Fruit fly (Drosophila melanogaster) whole organism, embryonic: ENCODE measurements around the gene meep.
A peak's percentile ranks its signal among the peaks of the same experiment; 100 is the strongest.

Experiments
- Atf6 ChIP-seq: fragments of 200-800 bp; sonication (Bioruptor generic); IDR thresholded peaks from 2 replicates; pipeline ENCODE4 v1.3.6; 2022; ENCODE audit warnings: missing biosample characterization, missing genetic modification characterization
- Blimp-1 ChIP-seq: fragments of 200-800 bp; sonication (Bioruptor generic); optimal IDR thresholded peaks from 3 replicates; lab custom pipeline; 2018; ENCODE audit warnings: missing biosample characterization, missing genetic modification characterization, mild to moderate bottlenecking, moderate library complexity, missing genetic modification reagents
- CG10366 ChIP-seq: fragments of 200-800 bp; sonication (Bioruptor generic); IDR thresholded peaks from 2 replicates; pipeline ENCODE4 v1.3.6; 2022; ENCODE audit warnings: missing biosample characterization, missing genetic modification characterization
- CG14014 ChIP-seq: fragments of 200-800 bp; sonication (Bioruptor generic); IDR thresholded peaks from 2 replicates; pipeline ENCODE4 v1.3.6; 2022; ENCODE audit warnings: missing biosample characterization, missing genetic modification characterization
- CG15601 ChIP-seq: fragments of 200-800 bp; sonication (Bioruptor generic); optimal IDR thresholded peaks from 3 replicates; lab custom pipeline; 2019; ENCODE audit warnings: missing biosample characterization, mild to moderate bottlenecking, missing genetic modification characterization, moderate library complexity
- CG3065 ChIP-seq: fragments of 200-800 bp; sonication (Bioruptor generic); optimal IDR thresholded peaks from 2 replicates; lab custom pipeline; 2016; ENCODE audit warnings: missing biosample characterization, missing genetic modification characterization
- CG31388 ChIP-seq: fragments of 200-800 bp; sonication (Bioruptor generic); optimal IDR thresholded peaks from 2 replicates; lab custom pipeline; 2016; ENCODE audit warnings: missing biosample characterization, missing genetic modification characterization
- CG32532 ChIP-seq: fragments of 200-800 bp; sonication (Bioruptor generic); IDR thresholded peaks from 2 replicates; pipeline ENCODE4 v1.3.6; 2022; ENCODE audit warnings: missing biosample characterization, missing genetic modification characterization
- CG3847 ChIP-seq: fragments of 200-800 bp; sonication (Bioruptor generic); IDR thresholded peaks from 2 replicates; pipeline ENCODE4 v1.3.6; 2022; ENCODE audit warnings: missing biosample characterization, missing genetic modification characterization
- CG4424 ChIP-seq: fragments of 200-800 bp; sonication (Bioruptor generic); optimal IDR thresholded peaks from 3 replicates; lab custom pipeline; 2016; ENCODE audit warnings: missing biosample characterization, missing genetic modification characterization
- CG4820 ChIP-seq: fragments of 200-800 bp; sonication (Bioruptor generic); optimal IDR thresholded peaks from 3 replicates; lab custom pipeline; 2016; ENCODE audit warnings: missing biosample characterization, missing genetic modification characterization
- CG5180 ChIP-seq: fragments of 200-800 bp; sonication (Bioruptor generic); optimal IDR thresholded peaks from 3 replicates; lab custom pipeline; 2017; ENCODE audit warnings: missing biosample characterization, missing genetic modification characterization, mild to moderate bottlenecking, moderate library complexity, missing genetic modification reagents
- CG6689 ChIP-seq: fragments of 200-800 bp; sonication (Bioruptor generic); IDR thresholded peaks from 2 replicates; pipeline ENCODE4 v1.3.6; 2022; ENCODE audit warnings: missing biosample characterization, missing genetic modification characterization
- CG8359 ChIP-seq: fragments of 200-800 bp; sonication (Bioruptor generic); optimal IDR thresholded peaks from 2 replicates; lab custom pipeline; 2017; ENCODE audit warnings: missing biosample characterization, mild to moderate bottlenecking, missing genetic modification characterization, borderline replicate concordance
- E2f1 ChIP-seq: fragments of 200-800 bp; sonication (Bioruptor generic); IDR thresholded peaks from 2 replicates; pipeline ENCODE4 v1.3.6; 2022; ENCODE audit warnings: missing biosample characterization, missing genetic modification characterization
- Fer2 ChIP-seq: fragments of 200-800 bp; sonication (Bioruptor generic); optimal IDR thresholded peaks from 2 replicates; lab custom pipeline; 2018; ENCODE audit warnings: missing biosample characterization, mild to moderate bottlenecking, missing genetic modification characterization, moderate library complexity
- Hmx ChIP-seq: fragments of 200-800 bp; sonication (Bioruptor generic); optimal IDR thresholded peaks from 2 replicates; lab custom pipeline; 2016; ENCODE audit warnings: missing biosample characterization, missing genetic modification characterization
- Kr ChIP-seq: fragments of 200-800 bp; sonication (Bioruptor generic); optimal IDR thresholded peaks from 2 replicates; lab custom pipeline; 2017; ENCODE audit warnings: missing biosample characterization, mild to moderate bottlenecking, missing genetic modification characterization
- Meics ChIP-seq: fragments of 200-800 bp; sonication (Bioruptor generic); optimal IDR thresholded peaks from 2 replicates; lab custom pipeline; 2017; ENCODE audit warnings: missing biosample characterization, mild to moderate bottlenecking, missing genetic modification characterization
- Mes4 ChIP-seq: fragments of 200-800 bp; sonication (Bioruptor generic); optimal IDR thresholded peaks from 2 replicates; lab custom pipeline; 2016; ENCODE audit warnings: missing biosample characterization, missing genetic modification characterization
- Nf-YB ChIP-seq: fragments of 200-800 bp; sonication (Bioruptor generic); optimal IDR thresholded peaks from 3 replicates; lab custom pipeline; 2019; ENCODE audit warnings: missing biosample characterization, mild to moderate bottlenecking, missing genetic modification characterization, moderate library complexity
- Optix ChIP-seq: fragments of 200-800 bp; sonication (Bioruptor generic); IDR thresholded peaks from 3 replicates; pipeline ENCODE4 v1.3.6; 2022; ENCODE audit warnings: missing biosample characterization, missing genetic modification characterization
- Ptx1 ChIP-seq: fragments of 200-800 bp; sonication (Bioruptor generic); IDR thresholded peaks from 2 replicates; pipeline ENCODE4 v1.3.6; 2022; ENCODE audit warnings: missing biosample characterization, missing genetic modification characterization
- chinmo ChIP-seq: fragments of 200-800 bp; sonication (Bioruptor generic); IDR thresholded peaks from 4 replicates; pipeline ENCODE4 v1.3.6; 2022; ENCODE audit warnings: missing biosample characterization, missing genetic modification characterization; ENCODE audit not compliant: partially characterized antibody
- chm ChIP-seq: fragments of 200-800 bp; sonication (Bioruptor generic); IDR thresholded peaks from 2 replicates; pipeline ENCODE4 v1.3.6; 2022; ENCODE audit warnings: missing biosample characterization, missing genetic modification characterization
- ci ChIP-seq: fragments of 200-800 bp; sonication (Bioruptor generic); IDR thresholded peaks from 3 replicates; pipeline ENCODE4 v1.3.6; 2022; ENCODE audit warnings: missing biosample characterization, missing genetic modification characterization
- crp ChIP-seq, 2 experiments: fragments of 200-800 bp; sonication (Bioruptor generic); optimal IDR thresholded peaks; 2 replicates in 1 of 2; 3 replicates in 1 of 2; lab custom pipeline; 2017; ENCODE audit warnings: missing biosample characterization in 2 of 2, missing genetic modification characterization in 2 of 2, mild to moderate bottlenecking in 1 of 2, moderate library complexity in 1 of 2
- dati ChIP-seq: fragments of 200-800 bp; sonication (Bioruptor generic); IDR thresholded peaks from 2 replicates; pipeline ENCODE4 v1.3.6; 2022; ENCODE audit warnings: missing biosample characterization, missing genetic modification characterization
- dysf ChIP-seq: fragments of 200-800 bp; sonication (Bioruptor generic); IDR thresholded peaks from 3 replicates; pipeline ENCODE4 v1.3.6; 2022; ENCODE audit warnings: missing biosample characterization, missing genetic modification characterization
- ftz-f1 ChIP-seq: fragments of 200-800 bp; sonication (Bioruptor generic); optimal IDR thresholded peaks from 2 replicates; lab custom pipeline; 2016; ENCODE audit warnings: missing biosample characterization, missing genetic modification characterization
- grn ChIP-seq: fragments of 200-800 bp; sonication (Bioruptor generic); optimal IDR thresholded peaks from 3 replicates; lab custom pipeline; 2017; ENCODE audit warnings: missing biosample characterization, missing genetic modification characterization
- lab ChIP-seq: fragments of 200-800 bp; sonication (Bioruptor generic); optimal IDR thresholded peaks from 3 replicates; lab custom pipeline; 2017; ENCODE audit warnings: missing biosample characterization, missing genetic modification characterization, mild to moderate bottlenecking, moderate library complexity, missing genetic modification reagents
- pan ChIP-seq, 4 experiments: fragments of >200 bp in 3 of 4; fragments of 200-800 bp in 1 of 4; sonication (Bioruptor generic) in 1 of 4; optimal IDR thresholded peaks in 3 of 4; IDR thresholded peaks in 1 of 4; 2 replicates each; pipeline versions ENCODE4 v1.3.6 to Lab custom; 2017 to 2022; ENCODE audit warnings: missing biosample characterization in 2 of 4, missing genetic modification characterization in 2 of 4, mixed read lengths in 1 of 4
- prd ChIP-seq, 3 experiments: fragments of >200 bp in 2 of 3; fragments of 200-800 bp in 1 of 3; sonication (Bioruptor generic) in 1 of 3; optimal IDR thresholded peaks in 2 of 3; IDR thresholded peaks in 1 of 3; 2 replicates in 2 of 3; 3 replicates in 1 of 3; pipeline versions ENCODE4 v1.3.6 to Lab custom; 2017 to 2022; ENCODE audit warnings: missing biosample characterization in 1 of 3, missing genetic modification characterization in 1 of 3
- row ChIP-seq: fragments of 200-800 bp; sonication (Bioruptor generic); IDR thresholded peaks from 3 replicates; pipeline ENCODE4 v1.3.6; 2022; ENCODE audit warnings: missing biosample characterization, missing genetic modification characterization
- schlank ChIP-seq: fragments of 200-800 bp; sonication (Bioruptor generic); optimal IDR thresholded peaks from 2 replicates; lab custom pipeline; 2018; ENCODE audit warnings: missing biosample characterization, mild to moderate bottlenecking, missing genetic modification characterization
- sim ChIP-seq: fragments of 200-800 bp; sonication (Bioruptor generic); IDR thresholded peaks from 2 replicates; pipeline ENCODE4 v1.3.6; 2022; ENCODE audit warnings: missing biosample characterization, missing genetic modification characterization
- sisA ChIP-seq: fragments of 200-800 bp; sonication (Bioruptor generic); IDR thresholded peaks from 2 replicates; pipeline ENCODE4 v1.3.6; 2022; ENCODE audit warnings: missing biosample characterization, missing genetic modification characterization
- toy ChIP-seq: fragments of 200-800 bp; sonication (Bioruptor generic); IDR thresholded peaks from 2 replicates; pipeline ENCODE4 v1.3.6; 2022; ENCODE audit warnings: missing biosample characterization, missing genetic modification characterization
- twi ChIP-seq: fragments of 200-800 bp; optimal IDR thresholded peaks from 2 replicates; lab custom pipeline; 2019; ENCODE audit warnings: missing biosample characterization, mild to moderate bottlenecking, missing genetic modification characterization, moderate library complexity
- vvl ChIP-seq: fragments of 200-800 bp; sonication (Bioruptor generic); IDR thresholded peaks from 2 replicates; pipeline ENCODE4 v1.3.6; 2022; ENCODE audit warnings: missing biosample characterization, missing genetic modification characterization
- z ChIP-seq: fragments of 200-800 bp; sonication (Bioruptor generic); IDR thresholded peaks from 3 replicates; pipeline ENCODE4 v1.3.6; 2022; ENCODE audit warnings: missing biosample characterization, missing genetic modification characterization

meep gene

dm6 chr3L:1203855-1204431, 1.1 kb upstream of the meep start (continued):
- TF ChIP-seq CG3065 (GFP tag; lab: Kevin White, UChicago) (no peak), CG8359 (GFP tag; lab: Kevin White, UChicago) (no peak), ci (GFP tag; lab: Robert Waterston, UW) (no peak), CG32532 (peak; percentile 62), row (GFP tag; lab: Robert Waterston, UW) (peak; percentile 14; the same call in 1 of the 3 replicates), CG5180 (GFP tag; lab: Kevin White, UChicago) (no peak), Meics (GFP tag; lab: Kevin White, UChicago) (peak; percentile 12), sisA (GFP tag; lab: Robert Waterston, UW) (0 out of 2 replicates have a peak, but pooled peaks have one; percentile 24), grn (no peak), CG15601 (tag; lab: Kevin White, UChicago) (no peak), Ptx1 (GFP tag; lab: Robert Waterston, UW) (peak; percentile 7; the same call in 1 of the 2 replicates), toy (0 out of 2 replicates have a peak, but pooled peaks have one; percentile 14), CG14014 (GFP tag; lab: Robert Waterston, UW) (peak; percentile 8; the same call in 1 of the 2 replicates), Atf6 (GFP tag; lab: Robert Waterston, UW) (peak; percentile 48; the same call in 1 of the 2 replicates), dati (GFP tag; lab: Robert Waterston, UW) (no peak), Optix (GFP tag; lab: Robert Waterston, UW) (no peak), Hmx (GFP tag; lab: Kevin White, UChicago) (no peak), vvl (peak; percentile 25; the same call in 1 of the 2 replicates), ftz-f1 (GFP tag; lab: Kevin White, UChicago) (no peak), Kr (no peak), CG31388 (GFP tag; lab: Kevin White, UChicago) (no peak), CG10366 (GFP tag; lab: Robert Waterston, UW) (peak; percentile 68), Nf-YB (GFP tag; lab: Kevin White, UChicago) (no peak), lab (GFP tag; lab: Kevin White, UChicago) (peak; percentile 26), CG4820 (GFP tag; lab: Kevin White, UChicago) (no peak), pan (optimal IDR thresholded peaks at IDR 0.05; lab: Kevin White, UChicago) (no peak), pan (GFP tag; optimal IDR thresholded peaks at IDR 0.05 in 1 of 2, IDR thresholded peaks at IDR 0.05 in 1 of 2) (peak in 1 of 2 experiments; percentile 8), sim (no peak), crp (GFP tag; optimal IDR thresholded peaks at IDR 0.05; lab: Kevin White, UChicago) (peak in 1 of 2 experiments; percentile 36), CG6689 (GFP tag; lab: Robert Waterston, UW) (0 out of 2 replicates have a peak, but pooled peaks have one; percentile 11), twi (tag; lab: Kevin White, UChicago) (no peak), dysf (GFP tag; lab: Robert Waterston, UW) (peak; percentile 37; the same call in 1 of the 3 replicates), prd (optimal IDR thresholded peaks at IDR 0.05; lab: Kevin White, UChicago) (no peak), prd (GFP tag; IDR thresholded peaks at IDR 0.05; lab: Robert Waterston, UW) (0 out of 3 replicates have a peak, but pooled peaks have one; percentile 22), z (GFP tag; lab: Robert Waterston, UW) (peak; percentile 87), E2f1 (0 out of 2 replicates have a peak, but pooled peaks have one; percentile 9), CG4424 (GFP tag; lab: Kevin White, UChicago) (no peak), chinmo (peak; percentile 35; the same call in 1 of the 4 replicates), CG3847 (GFP tag; lab: Robert Waterston, UW) (peak; percentile 29; the same call in 1 of the 2 replicates), schlank (tag; lab: Kevin White, UChicago) (no peak), chm (GFP tag; lab: Robert Waterston, UW) (0 out of 2 replicates have a peak, but pooled peaks have one; percentile 29), Mes4 (no peak), Fer2 (no peak), Blimp-1 (GFP tag; lab: Kevin White, UChicago) (no peak)
- TF ChIP-seq, all 482 proteins: peak for 31
